Worm (Caenorhabditis elegans) whole organism, L1 larva: Measurements from ENCODE around the gene T14G10.8.

Source experiments
- C04F5.9 ChIP-seq: sonication (generic microtip); optimal IDR thresholded peaks from 2 replicates; lab custom pipeline; 2016; ENCODE audit warnings: missing genetic modification characterization, missing compliant biosample characterization
- C34B4.2 ChIP-seq: sonication (generic microtip); optimal IDR thresholded peaks from 2 replicates; lab custom pipeline; 2017; ENCODE audit warnings: mild to moderate bottlenecking, missing genetic modification characterization, missing compliant biosample characterization
- aly-2 ChIP-seq: fragments of 150-350 bp; optimal IDR thresholded peaks from 2 replicates; lab custom pipeline; 2014; ENCODE audit warnings: missing biosample characterization, missing genetic modification characterization
- ama-1 ChIP-seq: fragments of 150-350 bp; optimal IDR thresholded peaks from 2 replicates; lab custom pipeline; 2014
- blmp-1 ChIP-seq: fragments of 150-350 bp; optimal IDR thresholded peaks from 2 replicates; lab custom pipeline; 2014; ENCODE audit warnings: missing biosample characterization, missing genetic modification characterization
- ceh-8 ChIP-seq: fragments of 200-800 bp; sonication (Bioruptor generic); optimal IDR thresholded peaks from 2 replicates; lab custom pipeline; 2018; ENCODE audit warnings: mild to moderate bottlenecking, missing genetic modification characterization, moderate library complexity, missing compliant biosample characterization
- ceh-88 ChIP-seq: fragments of 200-800 bp; sonication (Bioruptor generic); IDR thresholded peaks from 2 replicates; pipeline ENCODE4 v1.3.6; 2022; ENCODE audit warnings: missing genetic modification characterization, missing compliant biosample characterization
- ces-1 ChIP-seq: fragments of 150-350 bp; optimal IDR thresholded peaks from 2 replicates; lab custom pipeline; 2014; ENCODE audit warnings: missing biosample characterization, missing genetic modification reagents, missing genetic modification characterization
- dpl-1 ChIP-seq, 3 experiments: fragments of 150-350 bp in 2 of 3; sonication (generic microtip) in 1 of 3; optimal IDR thresholded peaks; 2 replicates each; lab custom pipeline; 2014 to 2017; ENCODE audit warnings: missing biosample characterization in 3 of 3, missing genetic modification characterization in 3 of 3, missing genetic modification reagents in 3 of 3
- dsc-1 ChIP-seq: sonication (generic microtip); optimal IDR thresholded peaks from 2 replicates; lab custom pipeline; 2016; ENCODE audit warnings: mild to moderate bottlenecking, missing genetic modification characterization, missing compliant biosample characterization
- efl-1 ChIP-seq, 4 experiments: fragments of 150-350 bp; optimal IDR thresholded peaks in 3 of 4; peaks in 1 of 4; 1 replicate in 1 of 4; 2 replicates in 3 of 4; lab custom pipeline; 2014; ENCODE audit warnings: missing biosample characterization in 2 of 4, missing genetic modification characterization in 2 of 4, missing genetic modification reagents in 2 of 4
- egl-13 ChIP-seq: sonication (generic microtip); optimal IDR thresholded peaks from 2 replicates; lab custom pipeline; 2016; ENCODE audit warnings: missing genotype, missing genetic modification reagents, missing genetic modification characterization, missing compliant biosample characterization
- egl-27 ChIP-seq, 2 experiments: fragments of 150-350 bp in 1 of 2; sonication (generic microtip); optimal IDR thresholded peaks; 3 replicates each; lab custom pipeline; 2017 to 2018; ENCODE audit warnings: missing biosample characterization in 2 of 2, missing genetic modification characterization in 2 of 2, missing genetic modification reagents in 2 of 2
- elt-2 ChIP-seq: sonication (generic microtip); optimal IDR thresholded peaks from 2 replicates; lab custom pipeline; 2016; ENCODE audit warnings: missing genetic modification characterization, mild to moderate bottlenecking, inconsistent platforms, missing compliant biosample characterization, missing genetic modification reagents
- elt-3 ChIP-seq, 6 experiments: fragments of 150-350 bp in 1 of 6; sonication (generic microtip); optimal IDR thresholded peaks; 2 replicates each; lab custom pipeline; 2017 to 2018; ENCODE audit warnings: missing biosample characterization in 6 of 6, missing genetic modification characterization in 6 of 6, inconsistent platforms in 1 of 6
- ets-5 ChIP-seq: fragments of 200-800 bp; sonication (Bioruptor generic); IDR thresholded peaks from 2 replicates; pipeline ENCODE4 v1.3.6; 2022; ENCODE audit warnings: missing genetic modification characterization, missing compliant biosample characterization
- fkh-10 ChIP-seq: sonication (generic microtip); optimal IDR thresholded peaks from 2 replicates; lab custom pipeline; 2017; ENCODE audit warnings: missing biosample characterization, missing genetic modification reagents, missing genetic modification characterization
- fkh-8 ChIP-seq: sonication (generic microtip); optimal IDR thresholded peaks from 2 replicates; lab custom pipeline; 2016; ENCODE audit warnings: mild to moderate bottlenecking, missing genetic modification characterization, missing compliant biosample characterization
- fos-1 ChIP-seq: fragments of 150-350 bp; optimal IDR thresholded peaks from 2 replicates; lab custom pipeline; 2014; ENCODE audit warnings: missing biosample characterization, missing genetic modification characterization
- grh-1 ChIP-seq: fragments of 200-800 bp; sonication (Bioruptor generic); IDR thresholded peaks from 2 replicates; pipeline ENCODE4 v1.3.6; 2022; ENCODE audit warnings: missing genetic modification reagents, missing genetic modification characterization, missing compliant biosample characterization
- hlh-4 ChIP-seq: sonication (generic microtip); optimal IDR thresholded peaks from 2 replicates; lab custom pipeline; 2016; ENCODE audit warnings: mild to moderate bottlenecking, missing genetic modification characterization, missing compliant biosample characterization
- jun-1 ChIP-seq: fragments of 150-350 bp; optimal IDR thresholded peaks from 2 replicates; lab custom pipeline; 2014; ENCODE audit warnings: missing biosample characterization, missing genetic modification reagents, missing genetic modification characterization
- lin-14 ChIP-seq: fragments of 200-800 bp; sonication (Bioruptor generic); optimal IDR thresholded peaks from 2 replicates; lab custom pipeline; 2018; ENCODE audit warnings: mild to moderate bottlenecking, missing genetic modification characterization, moderate library complexity, missing compliant biosample characterization
- lin-15B ChIP-seq: fragments of 150-350 bp; sonication (generic microtip); optimal IDR thresholded peaks from 3 replicates; lab custom pipeline; 2014; ENCODE audit warnings: missing biosample characterization, missing genetic modification characterization
- lin-35 ChIP-seq, 2 experiments: fragments of 150-350 bp; optimal IDR thresholded peaks; 2 replicates each; lab custom pipeline; 2014; ENCODE audit warnings: missing biosample characterization in 2 of 2, missing genetic modification characterization in 2 of 2, missing genetic modification reagents in 2 of 2
- lir-3 ChIP-seq: sonication (generic microtip); optimal IDR thresholded peaks from 2 replicates; lab custom pipeline; 2016; ENCODE audit warnings: mild to moderate bottlenecking, missing genetic modification characterization, moderate library complexity, missing compliant biosample characterization; ENCODE audit not compliant: poor library complexity
- lsy-2 ChIP-seq, 2 experiments: fragments of 150-350 bp; optimal IDR thresholded peaks; 2 replicates each; lab custom pipeline; 2014; ENCODE audit warnings: missing biosample characterization in 2 of 2, missing genetic modification characterization in 2 of 2
- mab-9 ChIP-seq: fragments of 200-800 bp; sonication (Bioruptor generic); IDR thresholded peaks from 2 replicates; pipeline ENCODE4 v1.3.6; 2022; ENCODE audit warnings: missing genetic modification reagents, missing genetic modification characterization, missing compliant biosample characterization
- mdl-1 ChIP-seq, 2 experiments: fragments of 150-350 bp; optimal IDR thresholded peaks; 2 replicates each; lab custom pipeline; 2014 to 2017; ENCODE audit warnings: missing biosample characterization in 2 of 2, missing genetic modification characterization in 2 of 2, inconsistent platforms in 1 of 2
- mef-2 ChIP-seq: fragments of 150-350 bp; optimal IDR thresholded peaks from 2 replicates; lab custom pipeline; 2014; ENCODE audit warnings: missing biosample characterization, missing genetic modification characterization
- nhr-11 ChIP-seq: fragments of 150-350 bp; optimal IDR thresholded peaks from 2 replicates; lab custom pipeline; 2014; ENCODE audit warnings: missing biosample characterization, missing genetic modification characterization
- nhr-12 ChIP-seq: sonication (generic microtip); optimal IDR thresholded peaks from 2 replicates; lab custom pipeline; 2017; ENCODE audit warnings: missing biosample characterization, missing genetic modification characterization
- nhr-19 ChIP-seq: fragments of 200-800 bp; sonication (Bioruptor generic); conservative IDR thresholded peaks from 2 replicates; pipeline ENCODE4 v1.3.6; 2022; ENCODE audit warnings: missing genetic modification characterization, missing compliant biosample characterization
- nhr-237 ChIP-seq: fragments of 150-350 bp; optimal IDR thresholded peaks from 2 replicates; lab custom pipeline; 2014; ENCODE audit warnings: missing biosample characterization, missing genetic modification characterization
- nhr-28 ChIP-seq: fragments of 150-350 bp; optimal IDR thresholded peaks from 2 replicates; lab custom pipeline; 2014; ENCODE audit warnings: missing biosample characterization, missing genetic modification characterization
- nhr-71 ChIP-seq: sonication (generic microtip); optimal IDR thresholded peaks from 2 replicates; lab custom pipeline; 2016; ENCODE audit warnings: mild to moderate bottlenecking, missing genetic modification characterization, moderate library complexity, missing compliant biosample characterization
- nhr-77 ChIP-seq: fragments of 150-350 bp; optimal IDR thresholded peaks from 2 replicates; lab custom pipeline; 2014; ENCODE audit warnings: missing biosample characterization, missing genetic modification characterization
- nhr-85 ChIP-seq: sonication (generic microtip); peaks from one replicate; lab custom pipeline; 2016; ENCODE audit warnings: missing genetic modification characterization, inconsistent platforms, missing compliant biosample characterization
- pax-3 ChIP-seq: fragments of 200-800 bp; sonication (Bioruptor generic); optimal IDR thresholded peaks from 2 replicates; lab custom pipeline; 2018; ENCODE audit warnings: mild to moderate bottlenecking, missing genetic modification characterization, moderate library complexity, missing compliant biosample characterization
- snpc-4 ChIP-seq: fragments of 150-350 bp; optimal IDR thresholded peaks from 2 replicates; lab custom pipeline; 2014; ENCODE audit warnings: missing biosample characterization, missing genetic modification characterization
- snu-23 ChIP-seq: sonication (generic microtip); optimal IDR thresholded peaks from 2 replicates; lab custom pipeline; 2016; ENCODE audit warnings: missing genetic modification characterization, missing compliant biosample characterization
- sup-37 ChIP-seq: fragments of 200-800 bp; sonication (Bioruptor generic); optimal IDR thresholded peaks from 2 replicates; lab custom pipeline; 2018; ENCODE audit warnings: mild to moderate bottlenecking, missing genetic modification characterization, missing compliant biosample characterization
- swsn-7 ChIP-seq: sonication (generic microtip); optimal IDR thresholded peaks from 2 replicates; lab custom pipeline; 2016; ENCODE audit warnings: missing genetic modification characterization, missing compliant biosample characterization
- tbx-2 ChIP-seq: sonication (generic microtip); optimal IDR thresholded peaks from 2 replicates; lab custom pipeline; 2016; ENCODE audit warnings: missing genetic modification characterization, missing compliant biosample characterization
- unc-130 ChIP-seq: fragments of 150-350 bp; optimal IDR thresholded peaks from 2 replicates; lab custom pipeline; 2017; ENCODE audit warnings: missing biosample characterization, missing genetic modification characterization, inconsistent platforms
- unc-62 ChIP-seq: fragments of 150-350 bp; optimal IDR thresholded peaks from 2 replicates; lab custom pipeline; 2014; ENCODE audit warnings: missing biosample characterization, missing genetic modification reagents, missing genetic modification characterization
- unc-86 ChIP-seq: sonication (generic microtip); optimal IDR thresholded peaks from 2 replicates; lab custom pipeline; 2016; ENCODE audit warnings: missing genetic modification characterization, missing compliant biosample characterization
- vab-15 ChIP-seq: sonication (generic microtip); optimal IDR thresholded peaks from 2 replicates; lab custom pipeline; 2017; ENCODE audit warnings: missing genotype, mild to moderate bottlenecking, missing genetic modification characterization, missing compliant biosample characterization
- xbp-1 ChIP-seq: sonication (generic microtip); optimal IDR thresholded peaks from 2 replicates; lab custom pipeline; 2016; ENCODE audit warnings: missing genetic modification characterization, missing compliant biosample characterization
- zag-1 ChIP-seq: fragments of 150-350 bp; optimal IDR thresholded peaks from 2 replicates; lab custom pipeline; 2014; ENCODE audit warnings: missing biosample characterization, missing genetic modification characterization
- zip-4 ChIP-seq: fragments of 200-800 bp; sonication (Bioruptor generic); optimal IDR thresholded peaks from 2 replicates; lab custom pipeline; 2018; ENCODE audit warnings: mild to moderate bottlenecking, missing genetic modification characterization, moderate library complexity, missing compliant biosample characterization
- ztf-11 ChIP-seq, 2 experiments: sonication (generic microtip); optimal IDR thresholded peaks; 2 replicates each; lab custom pipeline; 2016 to 2017; ENCODE audit warnings: missing genetic modification characterization in 2 of 2, missing biosample characterization in 1 of 2, missing compliant biosample characterization in 1 of 2
- ztf-4 ChIP-seq: fragments of 150-350 bp; optimal IDR thresholded peaks from 2 replicates; lab custom pipeline; 2014; ENCODE audit warnings: missing biosample characterization, missing genetic modification characterization

The T14G10.8 gene

DNA sequence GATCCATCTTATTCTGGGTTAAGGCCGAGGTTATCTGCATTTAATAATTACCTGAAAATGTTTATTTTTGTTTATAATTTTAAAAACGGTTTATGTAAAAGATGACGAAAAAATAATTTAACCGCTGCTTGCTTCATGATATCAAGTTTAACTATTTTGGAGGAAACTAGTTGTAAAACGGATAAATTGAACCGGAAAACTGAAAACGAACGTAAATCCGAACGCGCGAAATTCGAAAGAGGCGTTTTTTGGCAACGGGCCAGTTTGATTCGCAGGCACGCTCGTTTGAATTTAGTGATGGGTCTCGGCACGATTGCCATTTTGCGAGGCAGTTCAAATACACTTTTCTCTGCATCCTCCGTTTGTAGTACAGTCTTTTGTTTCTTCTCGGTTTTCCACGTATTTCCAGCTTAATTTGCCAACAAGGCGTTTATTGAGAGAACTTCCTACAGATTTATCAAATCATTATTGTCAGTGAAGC is 17.8 kb downstream of the T14G10.8 start, which contains the start of the genes gtbp-1 and K08F4.3 (continued):
- TF ChIP-seq pax-3 (tag; lab: Kevin White, UChicago): peak; percentile 23
- no peak for TF ChIP-seq tbx-2
- TF ChIP-seq mdl-1 (tag; optimal IDR thresholded peaks at IDR 0.05; lab: Kevin White, UChicago): peak in 1 of 2 experiments; percentile 66
- peak; percentile 53 for TF ChIP-seq jun-1 (tag; lab: Kevin White, UChicago)
- no peak for TF ChIP-seq sup-37 (GFP tag; lab: Kevin White, UChicago)
- TF ChIP-seq C04F5.9 (tag; lab: Kevin White, UChicago): no peak
- TF ChIP-seq unc-62 (GFP tag; lab: Kevin White, UChicago): no peak
- TF ChIP-seq lin-35 (GFP tag; optimal IDR thresholded peaks at IDR 0.05; lab: Kevin White, UChicago): peak; percentile 92 to 97
- no peak for TF ChIP-seq egl-13 (tag; lab: Kevin White, UChicago)
- TF ChIP-seq dsc-1 (tag; lab: Kevin White, UChicago): peak; percentile 37
- TF ChIP-seq zip-4 (GFP tag; lab: Kevin White, UChicago): no peak
- peak; percentile 61 for TF ChIP-seq nhr-19 (GFP tag; lab: Robert Waterston, UW)
- peak; percentile 48 for TF ChIP-seq swsn-7 (tag; lab: Kevin White, UChicago)
- TF ChIP-seq ets-5 (GFP tag; lab: Robert Waterston, UW): no peak
- peak; percentile 24 for TF ChIP-seq unc-86 (tag; lab: Kevin White, UChicago)
- TF ChIP-seq vab-15 (tag; lab: Kevin White, UChicago): peak; percentile 23
- peak; percentile 85 for TF ChIP-seq nhr-85 (tag; lab: Kevin White, UChicago)
- TF ChIP-seq dpl-1 (GFP tag; optimal IDR thresholded peaks at IDR 0.05; lab: Kevin White, UChicago): peak; percentile 92 to 94 (median 92)
- no peak for TF ChIP-seq mab-9 (GFP tag; lab: Robert Waterston, UW)
- peak; percentile 83 for TF ChIP-seq snu-23
- no peak for TF ChIP-seq ama-1 (lab: Kevin White, UChicago)
- no peak for TF ChIP-seq nhr-28 (tag; lab: Kevin White, UChicago)
- peak in 2 of 6 experiments; percentile 3 to 47 for TF ChIP-seq elt-3 (tag; optimal IDR thresholded peaks at IDR 0.05; lab: Kevin White, UChicago)
- no peak for TF ChIP-seq egl-27 (tag; optimal IDR thresholded peaks at IDR 0.05; lab: Kevin White, UChicago)
- TF ChIP-seq ceh-8 (GFP tag; lab: Kevin White, UChicago): no peak
- TF ChIP-seq aly-2 (tag; lab: Kevin White, UChicago): no peak
- TF ChIP-seq ces-1: no peak
- peak; percentile 78 for TF ChIP-seq nhr-71 (tag; lab: Kevin White, UChicago)
- TF ChIP-seq unc-130 (tag; lab: Kevin White, UChicago): peak; percentile 49
- peak; percentile 78 for TF ChIP-seq nhr-77 (tag; lab: Kevin White, UChicago)
- TF ChIP-seq nhr-237: no peak
- TF ChIP-seq lin-14 (GFP tag; lab: Kevin White, UChicago): no peak
- TF ChIP-seq lir-3 (tag; lab: Kevin White, UChicago): no peak
- TF ChIP-seq elt-2 (tag; lab: Kevin White, UChicago): no peak
- no peak for TF ChIP-seq fkh-10 (GFP tag; lab: Kevin White, UChicago)
- peak; percentile 67 for TF ChIP-seq xbp-1 (tag; lab: Kevin White, UChicago)
- peak; percentile 54 for TF ChIP-seq snpc-4 (tag; lab: Kevin White, UChicago)
- no peak for TF ChIP-seq zag-1
- no peak for TF ChIP-seq ztf-11 (tag; optimal IDR thresholded peaks at IDR 0.05; lab: Kevin White, UChicago)
- TF ChIP-seq lsy-2 (tag; optimal IDR thresholded peaks at IDR 0.05; lab: Kevin White, UChicago): peak; percentile 79 to 95
- no peak for TF ChIP-seq mef-2 (tag; lab: Kevin White, UChicago)
- TF ChIP-seq lin-15B (tag; lab: Kevin White, UChicago): peak; percentile 85
- TF ChIP-seq hlh-4 (tag; lab: Kevin White, UChicago): no peak
- TF ChIP-seq C34B4.2 (tag; lab: Kevin White, UChicago): no peak
- TF ChIP-seq ceh-88 (GFP tag; lab: Robert Waterston, UW): no peak; the same call in 1 of the 2 replicates
- peak; percentile 38; the same call in 1 of the 2 replicates for TF ChIP-seq grh-1 (GFP tag; lab: Robert Waterston, UW)
- peak; percentile 53 for TF ChIP-seq blmp-1 (tag; lab: Kevin White, UChicago)
- no peak for TF ChIP-seq ztf-4 (tag; lab: Kevin White, UChicago)
- peak; percentile 47 for TF ChIP-seq fos-1 (tag; lab: Kevin White, UChicago)
- no peak for TF ChIP-seq nhr-11 (tag; lab: Kevin White, UChicago)
- TF ChIP-seq nhr-12 (tag; lab: Kevin White, UChicago): no peak
- TF ChIP-seq fkh-8 (tag; lab: Kevin White, UChicago): peak; percentile 65
- peak; percentile 83 to 95 for TF ChIP-seq efl-1 (optimal IDR thresholded peaks at IDR 0.05; lab: Kevin White, UChicago)
- TF ChIP-seq efl-1 (GFP tag; optimal IDR thresholded peaks at IDR 0.05 in 1 of 2; lab: Kevin White, UChicago): peak; percentile 94 to 99
- TF ChIP-seq, all 84 proteins: peak for 38
